Worm (Caenorhabditis elegans) whole organism, midembryonic: Measurements from ENCODE around the gene fipr-19.

Experiments
- flt-1 ChIP-seq: fragments of 200-800 bp; sonication (Bioruptor generic); IDR thresholded peaks from 2 replicates; pipeline ENCODE4 v1.3.6; 2022; ENCODE audit warnings: missing genetic modification characterization, missing compliant biosample characterization
- med-1 ChIP-seq: sonication (generic microtip); optimal IDR thresholded peaks from 2 replicates; lab custom pipeline; 2017; ENCODE audit warnings: missing genetic modification characterization, mild to moderate bottlenecking, missing compliant biosample characterization, antibody characterized with exemption, missing genetic modification reagents; ENCODE audit not compliant: insufficient read depth
- ref-1 ChIP-seq: fragments of 200-800 bp; sonication (Bioruptor generic); conservative IDR thresholded peaks from 2 replicates; pipeline ENCODE4 v1.3.6; 2022; ENCODE audit warnings: missing genetic modification reagents, missing genetic modification characterization, missing compliant biosample characterization
- ztf-29 ChIP-seq: fragments of 200-800 bp; sonication (Bioruptor generic); IDR thresholded peaks from 2 replicates; pipeline ENCODE4 v1.3.6; 2022; ENCODE audit warnings: missing genetic modification reagents, missing genetic modification characterization, missing compliant biosample characterization

ce11 chrIII:7488303-7488702 is 29.6 kb upstream of the fipr-19 start:
- TF ChIP-seq ref-1 (no peak), flt-1 (GFP tag; lab: Robert Waterston, UW) (no peak), ztf-29 (GFP tag; lab: Robert Waterston, UW) (no peak), med-1 (GFP tag; lab: Kevin White, UChicago) (no peak)
